Fruit fly (Drosophila melanogaster) S2 (cell line): Measurements from ENCODE around the gene CG17746.

Experiments
- CG8478 ChIP-seq: fragments of >200 bp; optimal IDR thresholded peaks from 2 replicates; lab custom pipeline; 2018
- CTCF ChIP-seq, 2 experiments: fragments of >200 bp; optimal IDR thresholded peaks; 2 replicates each; lab custom pipeline; 2018

CG17746 gene

dm6 chr3L:3239033-3239752, at the start of gene CG17746:
Gene CG17746 (minus strand): TSS chr3L:3239578.
- TF ChIP-seq CTCF (optimal IDR thresholded peaks at IDR 0.05; lab: Kevin White, UChicago) (peak; percentile 40 to 65), CG8478 (lab: Kevin White, UChicago) (no peak)

dm6 chr3L:3288414-3288813, 49.0 kb upstream of the CG17746 start:
- peak; percentile 75 to 90 for TF ChIP-seq CTCF (optimal IDR thresholded peaks at IDR 0.05; lab: Kevin White, UChicago)
- TF ChIP-seq CG8478 (lab: Kevin White, UChicago) = no peak

DNA sequence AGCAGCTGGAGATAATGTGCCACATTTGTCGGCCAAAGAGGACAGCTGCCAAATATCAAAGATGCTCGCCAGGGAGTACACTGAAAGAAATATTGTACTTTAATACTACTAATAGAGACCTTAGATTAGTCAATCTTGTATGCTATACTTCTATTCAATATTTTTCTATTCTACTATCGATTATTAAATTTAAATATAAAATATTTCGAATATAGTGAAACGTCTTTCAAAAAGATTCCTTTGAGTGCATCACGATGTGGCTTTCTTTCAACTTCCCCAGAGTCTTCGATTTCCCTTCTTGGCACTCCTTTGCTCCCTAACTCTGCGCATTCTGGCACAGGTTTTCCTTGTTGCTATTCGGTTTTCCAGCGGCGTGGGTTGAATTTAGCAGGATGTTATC, 45.5 kb upstream of the CG17746 start:
- TF ChIP-seq CG8478 (lab: Kevin White, UChicago) (no peak), CTCF (optimal IDR thresholded peaks at IDR 0.05; lab: Kevin White, UChicago) (no peak)

dm6 chr3L:3283264-3283663, 43.9 kb upstream of the CG17746 start:
- TF ChIP-seq CTCF (optimal IDR thresholded peaks at IDR 0.05; lab: Kevin White, UChicago) (no peak), CG8478 (lab: Kevin White, UChicago) (no peak)

dm6 chr3L:3279930-3280329, 40.6 kb upstream of the CG17746 start, which contains the start of gene CG12017:
Gene CG12017 (plus strand): TSS chr3L:3280239.
- TF ChIP-seq CTCF (optimal IDR thresholded peaks at IDR 0.05; lab: Kevin White, UChicago) (no peak), CG8478 (lab: Kevin White, UChicago) (no peak)

DNA sequence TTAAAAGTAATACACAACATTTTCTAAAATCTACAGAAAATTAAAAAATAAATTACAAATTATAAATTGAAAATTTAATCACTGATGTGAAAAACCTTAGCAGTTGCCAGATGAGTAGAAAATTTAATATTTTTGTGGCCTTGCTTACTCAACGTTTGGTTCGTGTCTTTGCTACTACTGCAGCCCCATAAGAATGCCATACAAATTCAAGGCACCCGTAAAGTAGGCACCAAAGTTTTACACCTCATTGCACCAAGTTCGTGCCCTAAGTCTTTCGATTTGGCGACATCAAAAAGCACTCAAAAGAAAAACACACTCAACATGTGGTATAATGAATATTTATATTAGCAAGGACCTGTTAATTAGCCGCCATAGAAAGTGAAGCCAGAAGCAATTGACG, 37.6 kb upstream of the CG17746 start:
- TF ChIP-seq CG8478 (lab: Kevin White, UChicago) (no peak), CTCF (optimal IDR thresholded peaks at IDR 0.05; lab: Kevin White, UChicago) (peak; percentile 46 to 66)

DNA sequence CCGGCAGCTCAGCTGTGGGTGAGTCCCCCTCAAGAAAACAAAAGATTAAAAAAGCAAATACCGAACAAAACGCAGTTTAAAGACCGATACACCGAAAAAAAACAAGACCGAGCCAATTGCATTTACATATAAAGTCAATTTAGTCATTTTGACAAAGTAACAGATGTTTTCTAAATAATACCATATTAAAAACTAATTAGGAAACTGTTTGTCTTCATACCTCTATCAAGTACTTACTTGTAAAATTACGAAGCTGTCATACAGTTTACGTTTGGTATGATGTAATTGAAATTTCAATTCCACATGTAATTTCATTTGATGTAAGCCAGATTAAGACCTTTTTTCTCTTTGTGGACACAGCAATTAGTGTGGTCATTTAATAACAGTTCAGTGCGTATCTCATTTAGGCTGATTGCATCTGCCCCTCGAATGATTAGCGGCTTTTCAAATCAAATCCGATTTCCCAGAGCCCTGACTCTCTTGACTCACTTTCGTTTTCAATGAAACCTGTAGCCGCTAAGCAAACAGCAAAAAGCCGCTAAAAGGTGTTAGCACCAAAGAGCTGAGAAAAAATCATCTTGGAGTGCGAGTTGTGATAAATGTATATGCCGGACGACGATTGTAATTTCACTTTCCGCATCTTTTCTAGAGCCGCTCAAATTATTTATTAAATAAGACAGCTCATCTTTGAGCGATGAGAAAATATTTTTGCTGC, 35.2 kb upstream of the CG17746 start:
- TF ChIP-seq CTCF (optimal IDR thresholded peaks at IDR 0.05; lab: Kevin White, UChicago) = no peak
- TF ChIP-seq CG8478 (lab: Kevin White, UChicago) = no peak

DNA sequence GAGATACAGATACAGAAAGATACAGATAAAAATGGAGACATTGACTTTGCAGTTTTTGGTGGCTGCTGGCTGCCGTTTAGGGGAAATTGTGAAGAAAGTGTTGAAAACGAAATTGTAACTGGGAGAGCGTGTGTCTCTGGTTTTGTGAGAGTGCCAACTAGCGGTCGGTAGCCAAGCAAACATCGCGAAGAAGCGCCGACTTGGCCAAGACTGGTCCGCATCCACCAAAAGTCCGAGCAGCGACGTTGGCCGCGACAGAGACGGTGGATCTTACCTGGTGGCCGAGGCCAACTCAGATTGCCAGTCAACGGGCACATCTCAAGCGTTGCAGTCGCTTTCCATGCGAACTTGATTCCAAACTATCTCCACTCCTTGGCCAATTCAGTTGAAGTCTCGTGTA, 31.4 kb upstream of the CG17746 start, which contains the start of gene CG14960:
CG14960 (plus strand) TSS at position 301 of the 400 bp plus-strand sequence.
- no peak for TF ChIP-seq CG8478 (lab: Kevin White, UChicago)
- no peak for TF ChIP-seq CTCF (optimal IDR thresholded peaks at IDR 0.05; lab: Kevin White, UChicago)

DNA sequence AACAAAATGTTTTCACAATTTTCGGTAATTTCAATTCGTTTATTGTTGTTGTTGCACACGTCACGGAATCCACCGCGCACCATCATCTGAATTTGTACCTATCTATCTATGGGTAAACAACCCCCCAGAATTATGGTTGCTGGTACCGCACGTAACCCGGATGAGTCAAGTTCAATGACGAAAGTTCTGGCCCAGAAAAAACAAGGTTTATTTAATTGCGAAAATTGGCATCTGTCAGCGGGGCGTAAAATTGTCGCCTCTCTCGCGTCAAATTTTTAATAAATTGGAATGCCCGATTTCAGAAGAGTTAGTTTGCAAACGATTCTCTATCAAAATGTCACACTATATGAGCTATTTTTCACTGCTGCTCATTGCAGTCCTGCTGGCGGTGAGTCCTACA, 28.8 kb upstream of the CG17746 start, which contains the start of gene CG34265:
CG34265 (plus strand) TSS at position 301 of the 400 bp plus-strand sequence.
- TF ChIP-seq CTCF (optimal IDR thresholded peaks at IDR 0.05; lab: Kevin White, UChicago) (no peak), CG8478 (lab: Kevin White, UChicago) (no peak)

- TF ChIP-seq CG8478 (lab: Kevin White, UChicago) = no peak
- TF ChIP-seq CTCF (optimal IDR thresholded peaks at IDR 0.05; lab: Kevin White, UChicago) = no peak
Observed at dm6 chr3L:3266306-3266705, 26.9 kb upstream of the CG17746 start.

dm6 chr3L:3261642-3262041, 22.3 kb upstream of the CG17746 start:
- TF ChIP-seq CG8478 (lab: Kevin White, UChicago) = no peak
- no peak for TF ChIP-seq CTCF (optimal IDR thresholded peaks at IDR 0.05; lab: Kevin White, UChicago)

dm6 chr3L:3259703-3260102, 20.3 kb upstream of the CG17746 start:
- TF ChIP-seq CTCF (optimal IDR thresholded peaks at IDR 0.05; lab: Kevin White, UChicago) (no peak), CG8478 (lab: Kevin White, UChicago) (no peak)

DNA sequence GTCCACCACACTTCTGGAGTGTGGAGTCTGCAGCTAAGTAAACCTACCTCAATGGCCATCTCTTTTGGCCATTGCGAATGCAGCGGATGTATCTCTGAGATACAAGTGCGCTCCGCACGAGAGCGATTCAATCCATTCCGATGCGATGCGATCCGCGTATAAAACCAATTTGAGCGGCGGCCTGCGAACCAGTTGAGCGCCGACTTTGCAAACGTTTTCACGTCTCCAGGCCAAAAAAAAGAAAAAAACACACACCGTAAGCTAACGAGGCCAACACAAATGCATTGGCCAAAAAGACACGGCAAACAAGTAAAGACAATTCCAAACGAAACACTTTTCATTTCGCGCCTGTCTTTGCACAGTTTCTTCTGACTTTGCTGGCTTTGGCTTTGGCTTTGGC, 18.3 kb upstream of the CG17746 start, which contains the start of gene ckd:
ckd (plus strand) TSS at position 189 of the 400 bp plus-strand sequence.
- no peak for TF ChIP-seq CTCF (optimal IDR thresholded peaks at IDR 0.05; lab: Kevin White, UChicago)
- TF ChIP-seq CG8478 (lab: Kevin White, UChicago) = no peak

DNA sequence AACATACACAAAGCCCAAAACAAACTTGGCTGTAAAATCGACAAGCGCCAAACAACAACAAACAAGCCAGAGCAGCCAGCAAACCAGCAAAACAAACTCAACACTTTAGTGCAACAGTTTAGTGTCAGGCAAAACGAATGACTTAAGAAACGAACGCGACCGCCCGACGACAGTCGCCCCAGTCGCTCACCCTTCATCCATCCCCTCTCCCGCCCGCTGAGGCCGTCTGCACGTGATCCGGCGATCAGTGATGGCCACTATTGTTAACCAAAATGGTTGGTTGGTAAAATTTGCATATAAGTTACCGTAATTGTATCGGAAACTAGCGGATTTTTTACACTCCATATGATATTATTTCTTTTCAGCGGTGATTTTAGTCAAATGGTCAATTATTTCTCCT, 14.3 kb upstream of the CG17746 start:
- TF ChIP-seq CTCF (optimal IDR thresholded peaks at IDR 0.05; lab: Kevin White, UChicago) (no peak), CG8478 (lab: Kevin White, UChicago) (no peak)

DNA sequence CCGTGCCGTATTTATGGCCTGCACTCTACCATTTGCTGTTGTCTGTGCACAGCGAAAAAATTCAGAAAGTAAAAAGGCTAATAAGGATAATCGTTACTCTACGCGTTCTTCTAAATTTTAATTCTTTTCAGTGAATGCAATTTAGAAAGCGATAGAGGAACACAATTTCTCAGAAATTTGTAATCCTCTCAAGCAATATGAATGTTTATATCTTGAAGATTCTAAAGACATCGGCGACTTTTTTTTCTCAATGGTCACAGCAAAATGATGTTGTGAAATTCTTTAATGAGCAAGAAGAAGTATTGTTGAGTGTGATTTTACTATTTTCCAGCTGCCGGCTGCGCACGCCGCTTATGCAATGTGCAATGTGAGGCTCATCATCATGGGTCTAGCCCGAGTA, 13.5 kb upstream of the CG17746 start:
- TF ChIP-seq CG8478 (lab: Kevin White, UChicago) = no peak
- no peak for TF ChIP-seq CTCF (optimal IDR thresholded peaks at IDR 0.05; lab: Kevin White, UChicago)
